Worm (Caenorhabditis elegans): Measurements from ENCODE around the gene ugt-62.

DNA sequence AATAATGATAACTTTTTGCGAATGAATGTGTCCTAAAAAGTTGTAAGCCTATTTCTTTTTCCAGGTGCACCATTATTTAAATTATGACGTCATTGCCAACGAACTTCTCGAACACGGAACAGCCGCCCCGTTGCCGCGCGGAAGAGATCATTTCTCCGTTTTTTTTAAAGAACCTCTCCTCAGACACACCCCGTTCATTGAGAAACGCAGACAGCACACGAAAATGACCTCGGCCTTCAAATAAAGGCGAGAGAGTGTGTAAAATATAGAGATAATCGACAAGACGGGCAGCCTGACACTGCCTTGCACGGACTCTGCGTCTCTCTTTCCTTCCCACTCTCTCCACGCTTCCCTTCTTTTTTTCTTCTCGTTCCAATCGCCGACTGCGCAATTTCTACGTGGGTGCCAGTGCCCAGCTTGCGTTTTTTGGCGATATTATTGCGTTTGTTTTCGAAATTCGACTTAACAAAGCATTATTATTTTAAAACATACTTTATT, 20.0 kb upstream of the ugt-62 start:
- TF ChIP-seq nhr-71 (tag; optimal IDR thresholded peaks at IDR 0.05) (peak; percentile 85), zag-1 (tag; optimal IDR thresholded peaks at IDR 0.05) (no peak), mep-1 (tag; optimal IDR thresholded peaks at IDR 0.05) (peak; percentile 81), unc-130 (tag; optimal IDR thresholded peaks at IDR 0.05) (peak; percentile 24), Y116A8C.19 (tag; optimal IDR thresholded peaks at IDR 0.05; ENCODE audit: borderline replicate concordance) (no peak), dpl-1 (GFP tag; optimal IDR thresholded peaks at IDR 0.05) (peak in 2 of 3 experiments; percentile 34 to 47), nhr-20 (tag; optimal IDR thresholded peaks at IDR 0.05) (peak; percentile 69), F16B12.6 (tag; optimal IDR thresholded peaks at IDR 0.05) (no peak), elt-3 (tag; optimal IDR thresholded peaks at IDR 0.05) (peak in 3 of 6 experiments; percentile 11 to 74 (median 22)), nhr-237 (tag; optimal IDR thresholded peaks at IDR 0.05) (no peak), ceh-82 (tag; optimal IDR thresholded peaks at IDR 0.05) (peak; percentile 52 to 75 (median 60))

Data from whole organism, L1 larva.